Worm (Caenorhabditis elegans): ENCODE data around the gene Y110A2AL.5.

Y110A2AL.5 gene

DNA sequence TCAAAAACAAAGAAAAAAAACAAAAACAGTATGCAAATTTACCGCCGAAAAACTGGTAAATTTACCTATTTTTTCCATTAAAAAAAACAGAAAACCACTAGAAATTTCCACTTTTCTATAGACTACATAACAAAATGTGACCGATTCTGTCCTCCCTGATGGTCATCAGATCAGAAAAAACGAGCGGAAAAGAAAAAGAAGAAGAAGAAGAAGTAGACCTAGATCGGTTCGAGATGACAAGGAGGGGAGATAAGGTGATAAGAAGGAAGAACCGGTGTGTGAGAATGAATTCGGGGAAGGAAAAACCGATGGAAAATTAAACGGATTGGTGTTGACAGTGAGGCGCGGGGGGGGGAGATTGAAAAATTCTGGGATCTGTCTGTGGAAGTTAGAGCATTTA is 8.2 kb upstream of the Y110A2AL.5 start:
- TF ChIP-seq hlh-11 (tag; optimal IDR thresholded peaks at IDR 0.05) (peak; percentile 36), nhr-28 (tag; optimal IDR thresholded peaks at IDR 0.05) (peak; percentile 82), D1046.2 (GFP tag; IDR thresholded peaks at IDR 0.05) (no peak)

DNA sequence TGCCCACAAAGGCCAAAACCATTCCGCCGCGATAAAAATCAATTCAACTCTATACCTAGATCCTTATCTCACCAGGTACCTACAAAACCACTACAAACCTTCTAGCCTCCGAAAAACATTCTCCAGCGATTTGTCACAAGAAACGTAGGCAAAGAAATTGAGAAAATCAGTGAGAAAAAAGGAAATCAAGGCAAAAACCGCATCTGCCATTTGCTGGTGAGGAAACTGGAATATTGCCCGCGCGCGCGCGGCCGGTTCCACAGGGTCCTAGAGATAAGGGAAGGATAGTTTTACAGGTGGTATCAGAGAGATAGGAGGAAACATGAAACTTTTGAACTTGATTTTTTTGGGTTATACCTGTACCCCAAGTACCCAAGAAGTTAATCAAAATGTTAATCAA is 6.8 kb upstream of the Y110A2AL.5 start:
- TF ChIP-seq hlh-11 (tag; optimal IDR thresholded peaks at IDR 0.05) (peak; percentile 40), nhr-41 (GFP tag; IDR thresholded peaks at IDR 0.05) (peak; percentile 22; the same call in 1 of the 2 replicates), mdl-1 (tag; optimal IDR thresholded peaks at IDR 0.05) (peak in 1 of 2 experiments; percentile 15), aha-1 (tag) (peak; percentile 28), nhr-28 (tag; optimal IDR thresholded peaks at IDR 0.05) (peak; percentile 98), nhr-11 (tag; optimal IDR thresholded peaks at IDR 0.05) (no peak), nhr-48 (tag; optimal IDR thresholded peaks at IDR 0.05) (peak; percentile 58), php-3 (GFP tag; IDR thresholded peaks at IDR 0.05) (no peak), mxl-3 (GFP tag; optimal IDR thresholded peaks at IDR 0.05) (peak; percentile 4), tag-97 (GFP tag; IDR thresholded peaks at IDR 0.05) (no peak), ama-1 (optimal IDR thresholded peaks at IDR 0.05) (no peak)

DNA sequence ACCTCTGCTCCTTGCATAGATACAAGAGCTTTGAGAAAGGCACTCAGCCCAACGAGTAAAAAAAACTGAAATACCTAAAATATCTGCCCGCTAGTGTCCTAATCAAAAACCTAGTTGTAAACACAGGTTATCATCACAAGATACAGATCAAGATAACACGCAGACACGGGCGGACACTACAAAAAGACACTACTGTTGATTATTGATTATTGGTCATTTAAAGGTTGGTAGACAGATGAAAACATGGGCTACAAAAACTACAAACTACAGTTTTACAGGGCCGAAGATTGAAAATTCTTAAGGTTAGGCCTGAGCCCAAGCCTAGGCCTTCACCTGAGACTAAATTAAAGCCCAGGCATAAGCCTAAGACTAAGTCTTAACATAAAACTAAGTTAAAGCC is 5.5 kb upstream of the Y110A2AL.5 start:
- TF ChIP-seq duxl-1 (tag; optimal IDR thresholded peaks at IDR 0.05; ENCODE audit: poor library complexity) (no peak), jun-1 (tag; optimal IDR thresholded peaks at IDR 0.05) (no peak), nhr-28 (tag; optimal IDR thresholded peaks at IDR 0.05) (peak; percentile 57), spr-1 (tag; optimal IDR thresholded peaks at IDR 0.05) (no peak), nhr-41 (GFP tag; IDR thresholded peaks at IDR 0.05) (no peak), ZK337.2 (GFP tag; IDR thresholded peaks at IDR 0.05) (no peak), hlh-30 (tag; optimal IDR thresholded peaks at IDR 0.05; ENCODE audit: insufficient read depth) (peak; percentile 17)

DNA sequence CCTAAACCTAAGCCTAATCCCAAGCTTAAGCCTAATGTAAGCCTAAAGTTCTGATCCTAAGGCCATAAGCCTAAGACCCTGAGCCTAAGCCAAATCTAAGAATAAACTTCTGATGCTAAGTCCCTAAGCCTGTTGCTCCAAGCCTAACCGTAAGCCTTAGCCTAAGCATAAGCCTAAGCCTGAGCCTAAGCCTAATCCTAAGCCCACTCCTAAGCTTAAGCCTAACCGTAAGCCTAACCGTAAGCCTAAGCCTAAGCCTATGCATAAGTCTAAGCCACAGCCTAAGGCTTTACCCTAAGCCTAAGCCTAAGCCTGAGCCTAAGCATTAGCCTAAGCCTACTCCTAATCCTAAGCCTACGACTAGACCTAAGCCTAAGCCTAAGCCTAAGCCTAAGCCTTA is 5.0 kb upstream of the Y110A2AL.5 start:
- TF ChIP-seq nhr-10 (tag; optimal IDR thresholded peaks at IDR 0.05) (no peak), lin-29 (GFP tag; IDR thresholded peaks at IDR 0.05) (no peak), nhr-76 (tag; optimal IDR thresholded peaks at IDR 0.05) (no peak), ZK337.2 (GFP tag; IDR thresholded peaks at IDR 0.05) (no peak), lin-13 (GFP tag; optimal IDR thresholded peaks at IDR 0.05) (no peak), snpc-4 (tag; optimal IDR thresholded peaks at IDR 0.05) (no peak), nhr-41 (GFP tag; IDR thresholded peaks at IDR 0.05) (no peak), zfp-3 (GFP tag; conservative IDR thresholded peaks at IDR 0.05) (no peak), dmd-8 (GFP tag; IDR thresholded peaks at IDR 0.05) (no peak), nhr-237 (tag; optimal IDR thresholded peaks at IDR 0.05) (no peak), nhr-111 (GFP tag; optimal IDR thresholded peaks at IDR 0.05) (no peak), aha-1 (tag) (no peak), mxl-2 (GFP tag; conservative IDR thresholded peaks at IDR 0.05) (no peak), fkh-10 (GFP tag; optimal IDR thresholded peaks at IDR 0.05) (no peak)

DNA sequence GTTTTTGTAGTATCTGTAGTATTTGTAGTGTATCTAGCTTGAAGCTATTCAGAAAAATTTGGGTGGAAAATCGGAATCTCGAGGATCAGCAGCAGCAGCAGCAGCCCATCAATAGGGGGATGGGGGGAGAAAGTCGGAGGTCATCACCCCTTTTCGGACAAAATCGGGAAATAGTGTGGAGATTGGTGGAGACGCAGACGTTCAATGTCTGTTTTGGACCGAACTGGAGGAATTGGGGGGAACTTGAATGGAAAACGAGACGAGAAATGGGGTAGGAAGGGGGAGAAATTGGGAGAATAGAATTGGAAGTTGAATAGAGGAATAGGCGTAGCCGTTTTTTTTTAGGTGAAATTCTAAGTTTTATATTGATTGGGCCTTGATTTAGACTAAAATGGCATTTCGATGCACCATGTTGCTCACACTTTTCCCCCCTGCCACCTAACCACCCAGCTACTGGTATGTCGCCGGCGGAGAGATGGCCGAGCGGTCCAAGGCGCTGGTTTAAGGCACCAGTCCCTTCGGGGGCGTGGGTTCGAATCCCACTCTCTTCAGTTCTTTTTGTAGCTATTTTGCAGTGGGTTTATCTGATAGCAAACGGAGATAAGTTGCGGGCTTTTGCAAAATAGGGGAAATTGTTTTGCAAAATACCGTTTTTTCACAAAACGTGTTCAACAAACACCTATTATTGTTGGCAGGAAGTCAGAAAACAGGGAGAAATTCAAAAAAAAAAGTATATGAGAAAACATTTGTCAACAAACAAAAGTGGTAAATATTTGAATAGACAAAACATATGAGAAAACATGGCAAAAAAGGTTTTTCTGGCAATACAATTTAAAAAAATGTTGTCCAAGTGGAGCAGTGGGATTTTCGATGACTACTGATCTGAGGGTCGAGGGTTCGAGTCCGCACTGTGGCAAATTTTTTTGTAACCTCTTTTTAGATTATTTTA is 4.2 kb upstream of the Y110A2AL.5 start:
- TF ChIP-seq nhr-25 (tag; optimal IDR thresholded peaks at IDR 0.05; ENCODE audit: borderline replicate concordance, insufficient read depth) (no peak), php-3 (GFP tag; IDR thresholded peaks at IDR 0.05) (0 out of 2 replicates have a peak, but pooled peaks have one; percentile 30), daf-16 (GFP tag; optimal IDR thresholded peaks at IDR 0.05) (peak in 1 of 2 experiments; percentile 26), daf-16 (tag; optimal IDR thresholded peaks at IDR 0.05) (peak; percentile 2), Y48G9A.11 (GFP tag; IDR thresholded peaks at IDR 0.05) (no peak), fkh-10 (GFP tag; optimal IDR thresholded peaks at IDR 0.05) (no peak), egl-43 (GFP tag; IDR thresholded peaks at IDR 0.05) (peak; percentile 90), nhr-111 (GFP tag; optimal IDR thresholded peaks at IDR 0.05) (peak; percentile 3), dmd-6 (GFP tag; IDR thresholded peaks at IDR 0.05) (peak; percentile 31), gei-8 (GFP tag; optimal IDR thresholded peaks at IDR 0.05) (peak; percentile 31), arid-1 (GFP tag; conservative IDR thresholded peaks at IDR 0.05) (peak; percentile 67), madf-5 (GFP tag; IDR thresholded peaks at IDR 0.05) (0 out of 4 replicates have a peak, but pooled peaks have one; percentile 37 to 53), nhr-102 (tag; optimal IDR thresholded peaks at IDR 0.05) (peak; percentile 36), D1046.2 (GFP tag; IDR thresholded peaks at IDR 0.05) (0 out of 2 replicates have a peak, but pooled peaks have one; percentile 46), duxl-1 (tag; optimal IDR thresholded peaks at IDR 0.05; ENCODE audit: poor library complexity) (no peak), lin-1 (GFP tag; IDR thresholded peaks at IDR 0.05) (0 out of 2 replicates have a peak, but pooled peaks have one; percentile 37), ztf-11 (tag; optimal IDR thresholded peaks at IDR 0.05) (no peak), dmd-8 (GFP tag; IDR thresholded peaks at IDR 0.05) (peak; percentile 79; the same call in 1 of the 2 replicates)

All from whole organism, L4 larva.